Fruit fly (Drosophila melanogaster): ENCODE data around the gene CG15385.
A peak's percentile ranks its signal among the peaks of the same experiment; 100 is the strongest.

The CG15385 gene

DNA sequence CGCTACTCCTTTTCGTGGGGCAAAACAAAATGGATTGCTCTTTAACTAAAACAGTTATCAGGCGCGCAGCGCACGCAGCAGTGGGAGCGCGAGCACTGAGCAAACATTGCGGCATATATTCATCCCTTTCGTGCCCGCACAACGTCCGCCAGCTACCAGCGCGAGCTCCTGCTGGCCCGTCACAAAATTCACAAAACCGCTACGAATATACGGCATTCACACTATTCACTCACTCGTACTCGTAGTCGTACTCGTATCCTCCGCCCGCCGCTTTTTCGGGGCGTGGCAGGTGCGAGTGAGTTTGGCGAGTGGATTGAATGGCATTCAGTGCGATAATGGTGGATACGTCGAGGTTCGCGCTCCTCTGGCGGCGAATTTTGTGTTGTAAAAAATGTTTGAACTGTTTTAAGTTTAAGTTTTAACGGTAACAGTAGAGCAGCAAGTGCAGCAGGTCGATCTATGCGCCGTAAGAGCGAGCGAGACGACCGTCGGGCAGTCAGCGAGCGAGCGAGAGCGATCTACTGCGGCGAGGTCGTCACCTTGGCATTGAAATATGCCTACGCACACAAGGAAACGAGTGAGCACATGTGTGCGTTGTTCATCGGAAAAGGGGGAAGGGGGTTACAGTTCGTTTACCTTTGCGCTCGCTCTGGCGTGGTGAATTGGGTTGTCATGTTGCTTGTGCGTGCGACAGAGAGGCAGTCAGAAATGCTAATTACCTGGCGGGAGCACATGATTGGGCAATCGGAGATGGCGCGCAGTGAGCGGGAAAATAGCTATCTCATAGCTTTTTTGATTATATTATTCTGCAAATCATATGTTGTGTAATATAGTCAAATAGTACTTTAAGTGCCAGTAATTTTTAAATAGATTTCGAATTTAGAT lies 15.5 kb downstream of the CG15385 start:
- peak; percentile 65 for TF ChIP-seq CG8301 (tag; optimal IDR thresholded peaks at IDR 0.05)
- no peak for TF ChIP-seq D1 (tag; optimal IDR thresholded peaks at IDR 0.05)
- TF ChIP-seq CG15710 (tag; optimal IDR thresholded peaks at IDR 0.05) = peak; percentile 12
- peak; percentile 37 for TF ChIP-seq CG8159 (tag; optimal IDR thresholded peaks at IDR 0.05)
- TF ChIP-seq CG14655 (GFP tag; optimal IDR thresholded peaks at IDR 0.05) = peak; percentile 81
- TF ChIP-seq CG32121 (GFP tag; IDR thresholded peaks at IDR 0.05) = no peak
- no peak for TF ChIP-seq CG34367 (tag; optimal IDR thresholded peaks at IDR 0.05)
- TF ChIP-seq rn (GFP tag; IDR thresholded peaks at IDR 0.05) = no peak
- no peak for TF ChIP-seq CG4496 (GFP tag; IDR thresholded peaks at IDR 0.05)
- peak; percentile 58 for TF ChIP-seq Pif1A (GFP tag; optimal IDR thresholded peaks at IDR 0.05)
- peak; percentile 56 for TF ChIP-seq CG13204 (GFP tag; optimal IDR thresholded peaks at IDR 0.05)
- TF ChIP-seq CG10348 (GFP tag; IDR thresholded peaks at IDR 0.05) = no peak
- no peak for TF ChIP-seq Ets98B (GFP tag; IDR thresholded peaks at IDR 0.05)
- peak; percentile 47 for TF ChIP-seq Pif1B (GFP tag; optimal IDR thresholded peaks at IDR 0.05)
- TF ChIP-seq EcR (GFP tag; optimal IDR thresholded peaks at IDR 0.05) = peak; percentile 100
- TF ChIP-seq Snoo (tag; optimal IDR thresholded peaks at IDR 0.05) = peak; percentile 34
- TF ChIP-seq CG12605 (GFP tag; IDR thresholded peaks at IDR 0.05) = no peak
- peak; percentile 30 for TF ChIP-seq gl (tag; optimal IDR thresholded peaks at IDR 0.05)
- TF ChIP-seq CG9948 (tag; optimal IDR thresholded peaks at IDR 0.05) = peak; percentile 36
- TF ChIP-seq CG17806 (tag; optimal IDR thresholded peaks at IDR 0.05) = peak; percentile 27
- TF ChIP-seq fd96Ca (GFP tag; IDR thresholded peaks at IDR 0.05) = no peak

DNA sequence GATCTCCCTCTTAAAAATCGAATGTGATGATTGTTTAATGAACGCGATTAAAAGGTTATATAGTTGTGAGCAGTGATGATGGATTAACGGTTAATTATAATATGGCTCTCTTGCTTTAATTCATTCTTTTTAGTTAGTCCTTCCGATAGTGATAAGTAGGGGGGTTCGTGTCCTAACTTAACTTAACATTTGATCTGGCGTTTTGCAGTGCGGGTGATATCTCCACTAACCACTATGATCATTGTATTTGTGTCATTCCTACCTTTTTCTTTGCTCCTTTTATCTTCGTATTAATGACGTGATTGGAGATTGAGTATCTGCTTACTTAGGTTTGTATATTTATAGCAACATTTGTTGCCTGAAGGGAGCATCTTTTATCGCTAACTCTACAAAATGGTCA lies 17.0 kb downstream of the CG15385 start:
- TF ChIP-seq Snoo (tag; optimal IDR thresholded peaks at IDR 0.05) (no peak), EcR (GFP tag; optimal IDR thresholded peaks at IDR 0.05) (no peak), Pif1A (GFP tag; optimal IDR thresholded peaks at IDR 0.05) (no peak), rn (GFP tag; IDR thresholded peaks at IDR 0.05) (no peak), gl (tag; optimal IDR thresholded peaks at IDR 0.05) (no peak), Ets98B (GFP tag; IDR thresholded peaks at IDR 0.05) (no peak), CG14655 (GFP tag; optimal IDR thresholded peaks at IDR 0.05) (no peak)

DNA sequence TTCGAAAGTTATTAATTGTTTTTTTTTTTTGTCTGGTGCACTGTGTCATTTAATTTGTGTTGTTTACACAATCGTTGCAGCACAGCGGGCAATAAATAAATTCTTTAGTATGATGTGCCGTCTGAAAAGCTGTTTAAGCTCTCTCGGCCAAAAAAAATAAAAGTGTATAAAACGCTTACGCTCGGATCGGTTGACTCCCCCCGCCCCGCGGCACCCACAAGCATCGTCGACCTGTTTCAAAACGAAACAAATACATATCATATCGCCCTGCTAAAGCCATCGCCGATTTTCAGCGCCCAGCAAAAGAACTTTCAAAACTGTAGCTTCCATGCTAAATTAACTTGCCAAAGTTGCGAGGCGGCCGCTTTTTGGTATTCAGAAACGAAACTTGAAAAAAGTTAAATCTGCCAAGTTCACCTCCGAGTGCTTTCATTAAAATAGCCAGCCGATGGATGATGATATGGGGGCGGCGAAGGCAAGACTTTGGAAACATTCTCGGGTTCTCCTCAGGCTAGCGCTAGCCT lies 18.0 kb downstream of the CG15385 start:
- peak; percentile 42 for TF ChIP-seq EcR (GFP tag; optimal IDR thresholded peaks at IDR 0.05)
- no peak for TF ChIP-seq CG8301 (tag; optimal IDR thresholded peaks at IDR 0.05)
- TF ChIP-seq fd96Ca (GFP tag; IDR thresholded peaks at IDR 0.05) = no peak
- no peak for TF ChIP-seq Pif1A (GFP tag; optimal IDR thresholded peaks at IDR 0.05)
- TF ChIP-seq CG8159 (tag; optimal IDR thresholded peaks at IDR 0.05) = no peak

DNA sequence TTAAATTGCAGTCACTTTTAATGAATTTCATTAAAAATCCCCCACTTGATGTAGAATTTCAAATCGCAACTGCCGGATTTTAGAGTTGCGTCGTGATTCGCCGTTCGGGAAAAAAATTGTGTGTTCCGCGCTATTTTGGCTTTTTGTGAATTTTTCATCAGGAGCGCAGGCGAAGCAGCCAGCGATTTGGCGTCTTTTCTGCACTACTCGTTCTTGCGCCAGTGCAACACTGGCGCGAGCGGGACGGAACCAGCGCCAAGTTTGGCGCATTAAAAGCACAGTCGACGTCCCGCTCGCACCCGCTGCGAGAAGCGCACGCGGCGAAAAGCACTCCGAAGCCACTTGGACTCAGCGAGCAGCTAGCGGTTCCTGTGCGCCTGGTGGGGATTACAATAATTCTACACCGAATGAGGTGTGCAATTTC lies 19.0 kb downstream of the CG15385 start:
- no peak for TF ChIP-seq fd96Ca (GFP tag; IDR thresholded peaks at IDR 0.05)
- TF ChIP-seq Pif1A (GFP tag; optimal IDR thresholded peaks at IDR 0.05) = peak; percentile 28
- TF ChIP-seq CG34367 (tag; optimal IDR thresholded peaks at IDR 0.05) = peak; percentile 12
- no peak for TF ChIP-seq CG9948 (tag; optimal IDR thresholded peaks at IDR 0.05)
- no peak for TF ChIP-seq CG32121 (GFP tag; IDR thresholded peaks at IDR 0.05)
- no peak for TF ChIP-seq D1 (tag; optimal IDR thresholded peaks at IDR 0.05)
- no peak for TF ChIP-seq rn (GFP tag; IDR thresholded peaks at IDR 0.05)
- peak; percentile 45 for TF ChIP-seq CG8159 (tag; optimal IDR thresholded peaks at IDR 0.05)
- peak; percentile 32 for TF ChIP-seq CG17806 (tag; optimal IDR thresholded peaks at IDR 0.05)
- TF ChIP-seq CG14655 (GFP tag; optimal IDR thresholded peaks at IDR 0.05) = peak; percentile 32
- TF ChIP-seq CG13204 (GFP tag; optimal IDR thresholded peaks at IDR 0.05) = peak; percentile 41
- TF ChIP-seq CG8301 (tag; optimal IDR thresholded peaks at IDR 0.05) = peak; percentile 35
- no peak for TF ChIP-seq Ets98B (GFP tag; IDR thresholded peaks at IDR 0.05)
- TF ChIP-seq Snoo (tag; optimal IDR thresholded peaks at IDR 0.05) = peak; percentile 81
- TF ChIP-seq CG15710 (tag; optimal IDR thresholded peaks at IDR 0.05) = peak; percentile 27
- TF ChIP-seq Pif1B (GFP tag; optimal IDR thresholded peaks at IDR 0.05) = peak; percentile 33
- peak; percentile 65 for TF ChIP-seq gl (tag; optimal IDR thresholded peaks at IDR 0.05)
- no peak for TF ChIP-seq CG12605 (GFP tag; IDR thresholded peaks at IDR 0.05)
- TF ChIP-seq CG10348 (GFP tag; IDR thresholded peaks at IDR 0.05) = no peak
- no peak for TF ChIP-seq CG4496 (GFP tag; IDR thresholded peaks at IDR 0.05)
- peak; percentile 87 for TF ChIP-seq EcR (GFP tag; optimal IDR thresholded peaks at IDR 0.05)

DNA sequence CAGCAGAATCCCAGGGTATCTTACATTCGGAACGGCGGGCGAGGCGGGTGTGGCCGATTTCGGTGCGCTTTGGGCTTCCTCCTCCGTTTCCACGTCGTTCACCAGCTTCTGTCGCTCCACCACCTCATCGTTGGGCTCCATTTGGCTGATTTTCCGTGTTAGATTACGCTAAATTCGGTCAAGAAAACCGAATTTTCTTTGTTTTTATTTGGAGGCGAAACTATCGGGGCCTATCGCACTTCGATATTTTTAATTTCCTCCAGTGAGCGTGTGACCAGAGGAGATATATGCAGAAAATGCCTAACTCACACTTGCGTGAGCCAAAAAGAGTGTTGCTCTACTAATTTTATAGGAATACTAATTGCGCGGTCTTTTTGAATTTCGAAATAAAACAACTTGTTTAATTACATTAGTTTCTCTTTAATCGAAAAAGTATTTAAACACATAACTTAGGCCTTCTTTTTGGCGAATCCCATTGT lies 20.2 kb downstream of the CG15385 start, which contains the start of gene CG10874:
TSS of gene CG10874 (minus strand) at position 264 of the 479 bp plus-strand sequence.
- no peak for TF ChIP-seq Pif1A (GFP tag; optimal IDR thresholded peaks at IDR 0.05)
- no peak for TF ChIP-seq CG34367 (tag; optimal IDR thresholded peaks at IDR 0.05)
- TF ChIP-seq Pif1B (GFP tag; optimal IDR thresholded peaks at IDR 0.05) = no peak
- no peak for TF ChIP-seq CG17806 (tag; optimal IDR thresholded peaks at IDR 0.05)
- TF ChIP-seq CG12605 (GFP tag; IDR thresholded peaks at IDR 0.05) = no peak
- no peak for TF ChIP-seq CG14655 (GFP tag; optimal IDR thresholded peaks at IDR 0.05)
- TF ChIP-seq CG32121 (GFP tag; IDR thresholded peaks at IDR 0.05) = no peak
- no peak for TF ChIP-seq CG4496 (GFP tag; IDR thresholded peaks at IDR 0.05)
- TF ChIP-seq CG15710 (tag; optimal IDR thresholded peaks at IDR 0.05) = no peak
- no peak for TF ChIP-seq gl (tag; optimal IDR thresholded peaks at IDR 0.05)
- no peak for TF ChIP-seq Snoo (tag; optimal IDR thresholded peaks at IDR 0.05)
- no peak for TF ChIP-seq EcR (GFP tag; optimal IDR thresholded peaks at IDR 0.05)
- no peak for TF ChIP-seq CG8159 (tag; optimal IDR thresholded peaks at IDR 0.05)
- TF ChIP-seq Ets98B (GFP tag; IDR thresholded peaks at IDR 0.05) = no peak
- no peak for TF ChIP-seq fd96Ca (GFP tag; IDR thresholded peaks at IDR 0.05)
- TF ChIP-seq CG9948 (tag; optimal IDR thresholded peaks at IDR 0.05) = no peak
- TF ChIP-seq rn (GFP tag; IDR thresholded peaks at IDR 0.05) = no peak
